Fruit fly (Drosophila melanogaster): Measurements from ENCODE around the gene comm2.

Gene comm2

DNA sequence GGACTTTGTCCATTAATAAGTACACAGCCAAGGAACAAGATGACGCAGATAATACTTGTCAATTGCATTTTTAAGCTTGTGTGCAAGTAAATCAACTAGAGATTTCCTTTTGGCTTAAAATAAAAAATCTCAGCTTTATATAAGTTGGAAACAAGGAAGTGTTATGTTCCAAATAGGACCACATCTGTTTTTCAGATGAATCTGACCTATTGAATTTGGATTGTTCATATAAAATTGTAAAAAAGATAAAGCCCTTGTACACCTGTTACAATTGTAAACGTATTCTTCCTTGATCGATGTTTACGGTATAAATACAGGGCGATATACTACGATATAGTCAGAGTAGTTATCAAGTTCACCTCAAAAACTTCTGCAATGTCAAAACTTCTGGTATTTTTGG, 42.4 kb downstream of the comm2 start, which contains the start of the genes Eig71Ef and Eig71Eg (continued):
- TF ChIP-seq CG43689 (GFP tag; IDR thresholded peaks at IDR 0.05), result no peak

DNA sequence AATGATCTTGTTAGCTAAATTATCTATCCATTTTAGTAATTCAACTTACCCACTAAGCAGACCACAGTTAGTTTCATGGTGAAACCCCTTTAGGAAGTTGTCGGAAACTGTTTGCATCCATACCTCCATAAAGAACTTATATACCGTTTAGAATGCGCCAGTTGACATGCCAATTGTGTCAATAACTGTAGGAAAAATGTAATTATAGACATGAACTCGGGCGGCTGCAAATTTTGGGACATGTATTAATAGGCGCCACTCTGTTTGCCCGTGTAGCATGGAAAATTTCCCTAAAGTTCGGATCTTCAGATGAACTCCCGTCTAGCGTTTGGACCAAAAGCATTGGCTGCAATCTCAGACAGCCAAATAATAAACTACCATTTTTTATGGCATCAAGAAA, 43.7 kb downstream of the comm2 start, which contains the start of gene Eig71Ee:
Eig71Ee (minus strand) TSS at position 101 of the 400 bp plus-strand sequence.
- no peak for TF ChIP-seq CG17328 (GFP tag; IDR thresholded peaks at IDR 0.05)
- peak; percentile 24 for TF ChIP-seq Ets65A (GFP tag)

DNA sequence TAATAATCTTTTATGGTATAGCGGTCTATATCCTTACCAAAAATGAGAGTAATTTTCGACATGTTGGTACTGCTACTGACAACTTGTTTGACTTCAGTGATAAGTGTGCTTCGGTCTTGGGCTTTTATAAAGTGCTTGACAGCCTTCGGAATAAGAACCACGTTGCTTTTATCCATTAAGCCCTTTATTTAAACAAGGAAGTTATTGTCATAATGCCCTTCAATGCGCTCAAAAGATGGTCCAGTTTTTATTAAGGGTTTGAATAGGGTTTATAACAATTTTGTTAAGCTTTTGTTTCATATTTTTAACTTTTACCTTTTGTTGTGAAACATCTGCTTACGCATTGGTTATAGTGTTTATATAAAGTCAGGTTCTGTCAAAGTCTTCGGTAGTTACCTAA, 47.5 kb downstream of the comm2 start, which contains the start of the genes Eig71Ec and Eig71Ed:
Eig71Ec (minus strand) TSS at position 101 of the 400 bp plus-strand sequence.
Eig71Ed (plus strand) TSS at position 384 of the 400 bp plus-strand sequence.
- no peak for TF ChIP-seq zen (tag; optimal IDR thresholded peaks at IDR 0.05)

DNA sequence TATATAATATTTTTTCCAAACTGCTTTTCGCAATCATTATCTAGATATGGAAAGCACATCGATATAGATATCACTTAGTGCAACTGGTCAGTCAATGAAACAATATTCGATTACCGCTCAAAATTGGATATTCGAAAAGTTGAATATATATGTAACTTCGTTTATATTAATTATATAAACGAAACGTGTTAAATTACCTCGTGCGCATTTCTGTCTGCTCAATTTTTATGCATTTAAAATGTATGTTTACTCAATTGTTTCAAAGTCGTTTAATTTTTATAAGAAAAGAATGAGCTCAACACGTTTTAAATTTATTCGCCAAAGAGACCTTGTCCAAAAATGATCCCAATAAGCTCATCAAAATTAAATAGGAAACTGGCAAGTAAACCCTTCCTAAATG, 49.1 kb downstream of the comm2 start, which contains the start of gene CG43084:
CG43084 (plus strand) TSS at position 301 of the 400 bp plus-strand sequence.
- TF ChIP-seq CG7556 (GFP tag; optimal IDR thresholded peaks at IDR 0.05) (no peak), CG1603 (tag; optimal IDR thresholded peaks at IDR 0.05) (no peak), CG13624 (GFP tag; optimal IDR thresholded peaks at IDR 0.05) (no peak), CG10654 (GFP tag; optimal IDR thresholded peaks at IDR 0.05) (no peak), gt (GFP tag; IDR thresholded peaks at IDR 0.05) (no peak), lab (GFP tag; optimal IDR thresholded peaks at IDR 0.05) (no peak), fd102C (GFP tag; optimal IDR thresholded peaks at IDR 0.05) (no peak), CG11398 (GFP tag; optimal IDR thresholded peaks at IDR 0.05) (no peak), en (GFP tag; optimal IDR thresholded peaks at IDR 0.05) (no peak), ac (GFP tag; optimal IDR thresholded peaks at IDR 0.05) (no peak), CG3163 (GFP tag; optimal IDR thresholded peaks at IDR 0.05) (no peak), CG3407 (GFP tag; optimal IDR thresholded peaks at IDR 0.05) (no peak), Atf6 (GFP tag; IDR thresholded peaks at IDR 0.05) (no peak), Chrac-16 (GFP tag; optimal IDR thresholded peaks at IDR 0.05) (no peak), nom (GFP tag; optimal IDR thresholded peaks at IDR 0.05) (no peak), ind (GFP tag; optimal IDR thresholded peaks at IDR 0.05) (no peak), Antp (GFP tag; optimal IDR thresholded peaks at IDR 0.05) (no peak), inv (GFP tag; IDR thresholded peaks at IDR 0.05; ENCODE audit: partially characterized antibody) (no peak), CG18619 (GFP tag; optimal IDR thresholded peaks at IDR 0.05) (no peak)

DNA sequence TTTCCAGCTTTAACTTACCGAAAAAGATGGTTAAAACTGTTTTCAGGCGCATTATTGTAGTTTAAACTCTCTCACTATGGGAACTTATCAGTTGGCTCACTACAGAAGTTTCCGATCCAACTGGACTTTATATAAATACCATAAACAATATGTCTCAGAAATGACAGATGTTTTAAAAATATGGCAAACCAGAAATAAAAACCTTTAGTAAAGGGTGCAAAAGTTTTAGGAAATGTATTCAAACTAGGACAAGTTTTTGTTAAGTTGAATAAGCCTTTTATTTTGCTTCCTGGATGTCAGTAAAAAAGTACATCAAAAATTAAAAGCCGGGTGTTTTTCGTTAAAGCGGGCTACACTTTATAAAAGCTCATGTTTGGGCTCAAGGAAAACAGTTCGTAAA, 50.1 kb downstream of the comm2 start, which contains the start of the genes Eig71Ea and Eig71Eb:
Eig71Ea (minus strand) TSS at position 101 of the 400 bp plus-strand sequence.
Eig71Eb (plus strand) TSS at position 376 of the 400 bp plus-strand sequence.
- TF ChIP-seq Abd-B (GFP tag; optimal IDR thresholded peaks at IDR 0.05), result no peak
- TF ChIP-seq trh (GFP tag; optimal IDR thresholded peaks at IDR 0.05), result no peak

DNA sequence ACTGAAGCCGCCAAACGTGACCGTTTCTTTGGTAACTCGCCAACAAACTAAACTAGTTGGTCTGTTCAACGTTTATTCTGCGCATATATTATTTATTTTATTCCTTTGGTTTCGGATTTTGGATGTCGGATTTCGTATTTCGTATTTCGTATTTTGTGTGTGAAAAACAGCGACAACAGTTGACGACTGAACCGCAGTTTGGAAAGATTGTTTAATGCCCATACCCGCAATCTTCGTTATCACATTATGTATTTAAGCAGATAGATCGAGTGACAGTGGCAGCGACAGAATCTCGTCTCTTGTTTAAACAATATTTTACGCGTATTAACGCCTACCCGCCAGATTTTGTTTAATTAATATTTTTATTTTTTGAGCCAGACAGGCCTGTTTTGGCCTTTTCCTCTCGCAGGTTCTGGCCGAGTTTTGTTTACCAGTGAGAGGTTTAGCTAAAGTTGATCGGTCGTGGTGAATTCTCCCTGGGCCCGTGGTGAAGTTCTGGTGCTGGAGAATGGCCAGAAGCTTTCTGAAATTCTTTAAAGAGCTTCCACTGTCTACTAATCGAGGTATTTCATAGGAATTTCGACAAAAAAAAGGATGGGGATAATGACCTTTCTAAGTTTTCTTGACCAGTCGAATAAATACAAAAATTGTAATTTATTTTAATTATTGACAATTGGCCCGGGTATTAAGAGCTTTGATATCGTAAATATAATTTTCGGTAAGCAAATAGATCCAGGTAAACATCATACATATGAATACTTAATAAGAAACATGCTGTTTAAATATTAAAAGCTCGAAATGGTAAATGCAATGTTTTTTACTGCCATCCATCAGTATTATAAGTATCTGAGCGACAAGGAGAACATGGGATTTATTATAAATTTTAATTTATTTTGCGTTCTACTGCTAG, 51.7 kb downstream of the comm2 start, which contains the start of the genes comm3 and CG43083:
comm3 (minus strand) TSS at position 51 of the 910 bp plus-strand sequence.
CG43083 (plus strand) TSS at position 860 of the 910 bp plus-strand sequence.
- TF ChIP-seq ranshi (GFP tag; IDR thresholded peaks at IDR 0.05) (no peak), CG11247 (GFP tag; IDR thresholded peaks at IDR 0.05) (no peak), Med (GFP tag) (no peak), CG11696 (GFP tag; IDR thresholded peaks at IDR 0.05) (no peak), sens (GFP tag) (peak; percentile 52), CG13296 (GFP tag; optimal IDR thresholded peaks at IDR 0.05) (no peak), sd (tag; optimal IDR thresholded peaks at IDR 0.05) (peak; percentile 85), CG31224 (GFP tag; IDR thresholded peaks at IDR 0.05) (no peak), aop (GFP tag; IDR thresholded peaks at IDR 0.05) (no peak), CG17568 (GFP tag; optimal IDR thresholded peaks at IDR 0.05) (peak; percentile 15), ci (GFP tag; IDR thresholded peaks at IDR 0.05) (no peak), CG9215 (GFP tag; IDR thresholded peaks at IDR 0.05) (no peak), inv (GFP tag; IDR thresholded peaks at IDR 0.05; ENCODE audit: partially characterized antibody) (no peak), CG8281 (tag; optimal IDR thresholded peaks at IDR 0.05) (no peak), PHDP (tag; optimal IDR thresholded peaks at IDR 0.05) (no peak), CG6813 (GFP tag; optimal IDR thresholded peaks at IDR 0.05) (peak; percentile 31), h (optimal IDR thresholded peaks at IDR 0.05) (no peak)
